Fruit fly (Drosophila melanogaster) whole organism: ENCODE measurements around the gene CG14687.

ENCODE experiments used
- CG8478 ChIP-seq: fragments of >200 bp; optimal IDR thresholded peaks from 2 replicates; lab custom pipeline; 2018; ENCODE audit warnings: inconsistent platforms
- Dll ChIP-seq: fragments of >200 bp; optimal IDR thresholded peaks from 2 replicates; lab custom pipeline; 2017
- EcR ChIP-seq, 2 experiments: fragments of >200 bp; optimal IDR thresholded peaks; 2 replicates each; lab custom pipeline; 2017; ENCODE audit warnings: missing biosample characterization in 2 of 2, missing genetic modification characterization in 2 of 2, missing genetic modification reagents in 2 of 2
- pan ChIP-seq: fragments of >200 bp; optimal IDR thresholded peaks from 2 replicates; lab custom pipeline; 2017
- psq ChIP-seq: fragments of >200 bp; optimal IDR thresholded peaks from 2 replicates; lab custom pipeline; 2017
- usp ChIP-seq: fragments of >200 bp; optimal IDR thresholded peaks from 2 replicates; lab custom pipeline; 2017; ENCODE audit warnings: missing biosample characterization, missing genetic modification characterization, mixed read lengths

Gene CG14687

DNA sequence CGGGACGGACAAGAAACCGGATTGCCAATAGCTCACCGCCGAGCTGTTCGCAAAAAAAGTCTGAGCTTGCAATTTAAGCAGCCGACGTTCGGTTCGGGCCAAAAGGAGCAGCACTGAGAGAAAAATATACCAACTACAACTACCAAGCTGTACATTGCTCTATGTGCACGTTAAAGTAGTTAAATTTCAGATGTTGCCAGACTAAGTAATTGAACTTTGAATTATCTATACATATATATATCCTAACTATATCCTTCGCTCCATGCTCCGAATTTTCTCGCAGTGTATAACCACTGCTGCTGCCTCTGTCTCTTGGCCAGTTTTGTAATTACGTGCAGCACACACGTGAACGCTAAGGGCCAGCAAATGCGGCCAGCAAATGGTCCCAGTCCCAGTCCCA, 42.2 kb downstream of the CG14687 start:
- TF ChIP-seq psq (lab: Kevin White, UChicago) (no peak), EcR (GFP tag; optimal IDR thresholded peaks at IDR 0.05; lab: Kevin White, UChicago) (no peak), usp (no peak), CG8478 (lab: Kevin White, UChicago) (no peak), Dll (no peak), pan (lab: Kevin White, UChicago) (no peak)

DNA sequence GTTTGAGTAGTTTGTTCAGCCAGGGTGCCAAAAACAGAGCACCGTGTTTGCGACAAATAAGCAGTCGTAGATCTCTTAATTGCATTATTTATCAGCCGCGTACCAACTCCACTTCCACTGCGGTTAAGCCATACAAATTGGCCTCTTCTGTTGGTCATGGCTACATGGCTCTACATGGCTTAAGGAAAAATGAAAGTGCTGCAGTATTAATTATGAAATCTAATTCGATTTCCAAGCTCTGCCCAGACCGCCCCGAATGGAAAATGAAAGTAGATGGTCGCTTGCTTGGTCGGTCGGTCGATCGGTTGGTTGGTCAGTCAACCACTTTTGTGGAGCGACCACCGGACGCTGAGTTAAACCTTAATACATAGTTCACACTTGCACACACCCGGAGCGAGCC, 44.2 kb downstream of the CG14687 start:
- no peak for TF ChIP-seq CG8478 (lab: Kevin White, UChicago)
- TF ChIP-seq usp: no peak
- no peak for TF ChIP-seq EcR (GFP tag; optimal IDR thresholded peaks at IDR 0.05; lab: Kevin White, UChicago)
- TF ChIP-seq Dll: no peak
- no peak for TF ChIP-seq pan (lab: Kevin White, UChicago)
- no peak for TF ChIP-seq psq (lab: Kevin White, UChicago)

DNA sequence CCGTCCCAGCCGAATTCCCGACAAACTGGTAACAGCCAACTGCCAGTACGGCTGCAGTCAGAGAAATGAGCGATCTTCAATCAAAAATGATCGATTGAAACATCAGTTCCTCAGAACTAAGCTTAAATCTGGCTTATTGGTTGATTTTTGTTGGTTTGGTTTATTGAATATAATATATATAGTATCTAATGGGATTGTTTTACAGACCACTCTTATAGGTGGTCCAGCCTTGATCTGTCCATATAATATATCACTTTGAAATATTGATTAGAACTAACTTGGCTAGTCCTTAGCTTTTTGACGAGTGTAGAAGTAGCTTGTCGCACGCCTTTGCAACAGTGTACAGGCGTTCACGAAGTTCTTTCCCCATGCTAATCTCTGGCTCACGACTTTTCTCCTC, 49.7 kb downstream of the CG14687 start:
- TF ChIP-seq pan (lab: Kevin White, UChicago): no peak
- no peak for TF ChIP-seq CG8478 (lab: Kevin White, UChicago)
- no peak for TF ChIP-seq EcR (GFP tag; optimal IDR thresholded peaks at IDR 0.05; lab: Kevin White, UChicago)
- TF ChIP-seq usp: no peak
- TF ChIP-seq psq (lab: Kevin White, UChicago): no peak
- no peak for TF ChIP-seq Dll
